Worm (Caenorhabditis elegans) whole organism, L2 larva: ENCODE measurements around the gene mlp-1.

Experiments used
- F13H6.1 ChIP-seq: sonication (generic microtip); optimal IDR thresholded peaks from 2 replicates; lab custom pipeline; 2016; ENCODE audit warnings: missing genetic modification characterization, missing compliant biosample characterization
- Y55F3AM.14 ChIP-seq: fragments of 200-800 bp; sonication (Bioruptor generic); optimal IDR thresholded peaks from 2 replicates; lab custom pipeline; 2018; ENCODE audit warnings: mild to moderate bottlenecking, missing genetic modification characterization, missing compliant biosample characterization
- ama-1 ChIP-seq: fragments of 150-350 bp; optimal IDR thresholded peaks from 2 replicates; lab custom pipeline; 2018; ENCODE audit warnings: inconsistent platforms
- blmp-1 ChIP-seq: sonication (generic microtip); optimal IDR thresholded peaks from 2 replicates; lab custom pipeline; 2017; ENCODE audit warnings: missing genetic modification characterization, mild to moderate bottlenecking, missing compliant biosample characterization, antibody characterized with exemption, moderate library complexity; ENCODE audit not compliant: insufficient read depth
- ceh-16 ChIP-seq: fragments of 150-350 bp; optimal IDR thresholded peaks from 2 replicates; lab custom pipeline; 2014; ENCODE audit warnings: missing biosample characterization, missing genetic modification characterization
- ceh-82 ChIP-seq: fragments of 150-350 bp; optimal IDR thresholded peaks from 2 replicates; lab custom pipeline; 2014; ENCODE audit warnings: missing biosample characterization, missing genetic modification characterization
- crh-2 ChIP-seq: sonication (generic microtip); optimal IDR thresholded peaks from 2 replicates; lab custom pipeline; 2017; ENCODE audit warnings: missing biosample characterization, missing genetic modification characterization
- egl-27 ChIP-seq: sonication (generic microtip); optimal IDR thresholded peaks from 3 replicates; lab custom pipeline; 2017; ENCODE audit warnings: missing biosample characterization, missing genetic modification reagents, missing genetic modification characterization
- elt-1 ChIP-seq: fragments of 150-350 bp; optimal IDR thresholded peaks from 2 replicates; lab custom pipeline; 2014; ENCODE audit warnings: missing biosample characterization, missing genetic modification characterization
- gmeb-1 ChIP-seq: fragments of 150-350 bp; optimal IDR thresholded peaks from 2 replicates; lab custom pipeline; 2014; ENCODE audit warnings: missing biosample characterization, missing genetic modification characterization
- lin-11 ChIP-seq: fragments of 150-350 bp; sonication (generic microtip); optimal IDR thresholded peaks from 2 replicates; lab custom pipeline; 2014; ENCODE audit warnings: missing biosample characterization, missing genetic modification characterization, inconsistent platforms, mixed read lengths
- mdl-1 ChIP-seq, 2 experiments: fragments of 150-350 bp in 1 of 2; sonication (generic microtip) in 1 of 2; optimal IDR thresholded peaks; 2 replicates each; lab custom pipeline; 2017; ENCODE audit warnings: missing biosample characterization in 2 of 2, missing genetic modification characterization in 2 of 2
- nhr-11 ChIP-seq: fragments of 150-350 bp; optimal IDR thresholded peaks from 2 replicates; lab custom pipeline; 2014; ENCODE audit warnings: missing biosample characterization, missing genetic modification characterization
- nhr-129 ChIP-seq: fragments of 150-350 bp; optimal IDR thresholded peaks from 2 replicates; lab custom pipeline; 2014; ENCODE audit warnings: missing biosample characterization, missing genetic modification characterization
- nhr-21 ChIP-seq: fragments of 150-350 bp; optimal IDR thresholded peaks from 2 replicates; lab custom pipeline; 2014; ENCODE audit warnings: missing biosample characterization, missing genetic modification characterization
- nhr-23 ChIP-seq: fragments of 150-350 bp; optimal IDR thresholded peaks from 2 replicates; lab custom pipeline; 2014; ENCODE audit warnings: missing biosample characterization, missing genetic modification reagents, missing genetic modification characterization
- nhr-25 ChIP-seq: fragments of 150-350 bp; sonication (generic microtip); optimal IDR thresholded peaks from 3 replicates; lab custom pipeline; 2014; ENCODE audit warnings: missing biosample characterization, missing genetic modification characterization
- nhr-77 ChIP-seq: fragments of 150-350 bp; optimal IDR thresholded peaks from 2 replicates; lab custom pipeline; 2014; ENCODE audit warnings: missing biosample characterization, missing genetic modification characterization
- sem-4 ChIP-seq: fragments of 150-350 bp; optimal IDR thresholded peaks from 2 replicates; lab custom pipeline; 2014; ENCODE audit warnings: missing biosample characterization, missing genetic modification reagents, missing genetic modification characterization
- sma-3 ChIP-seq: sonication (generic microtip); optimal IDR thresholded peaks from 2 replicates; lab custom pipeline; 2016; ENCODE audit warnings: missing genetic modification reagents, missing genetic modification characterization, missing compliant biosample characterization
- sma-9 ChIP-seq, 2 experiments: fragments of 150-350 bp in 1 of 2; sonication (generic microtip) in 1 of 2; optimal IDR thresholded peaks; 2 replicates each; lab custom pipeline; 2014 to 2016; ENCODE audit warnings: missing genetic modification characterization in 2 of 2, mild to moderate bottlenecking in 1 of 2, missing biosample characterization in 1 of 2, missing compliant biosample characterization in 1 of 2, missing genetic modification reagents in 1 of 2, moderate library complexity in 1 of 2
- snpc-4 ChIP-seq: fragments of 150-350 bp; optimal IDR thresholded peaks from 2 replicates; lab custom pipeline; 2014; ENCODE audit warnings: missing biosample characterization, missing genetic modification characterization
- unc-39 ChIP-seq: fragments of 150-350 bp; optimal IDR thresholded peaks from 2 replicates; lab custom pipeline; 2014; ENCODE audit warnings: missing biosample characterization, missing genetic modification characterization
- unc-62 ChIP-seq: fragments of 150-350 bp; optimal IDR thresholded peaks from 2 replicates; lab custom pipeline; 2014; ENCODE audit warnings: missing biosample characterization, missing genetic modification reagents, missing genetic modification characterization

Gene mlp-1

DNA sequence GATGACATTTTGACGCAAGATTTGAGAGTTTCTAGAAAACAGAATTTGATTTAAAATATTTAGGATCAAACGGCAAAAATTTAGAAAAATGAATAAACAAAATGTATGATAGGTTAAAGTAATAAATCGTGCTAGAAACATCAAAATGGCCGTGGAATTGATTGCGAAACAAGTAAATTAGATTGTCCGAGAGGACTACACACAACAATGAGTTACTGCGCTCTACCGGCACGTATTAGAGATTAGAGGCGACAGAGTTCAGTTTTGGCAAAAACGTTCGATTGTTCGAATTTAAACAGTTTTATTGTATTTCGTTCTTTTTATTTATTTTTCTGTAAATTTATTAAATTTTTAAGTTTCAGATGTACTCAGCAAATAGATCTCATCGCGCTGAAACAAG, 49.1 kb downstream of the mlp-1 start, which contains the start of the genes dnc-2 and bcl-7 (continued):
- peak; percentile 58 for TF ChIP-seq sma-9 (GFP tag; optimal IDR thresholded peaks at IDR 0.05; lab: Kevin White, UChicago)
- no peak for TF ChIP-seq sma-9 (tag; optimal IDR thresholded peaks at IDR 0.05; lab: Kevin White, UChicago)
- peak; percentile 26 for TF ChIP-seq F13H6.1 (tag; lab: Kevin White, UChicago)
- no peak for TF ChIP-seq Y55F3AM.14
- TF ChIP-seq elt-1 (tag; lab: Kevin White, UChicago), result no peak
- TF ChIP-seq lin-11 (tag; lab: Kevin White, UChicago), result peak; percentile 17
- no peak for TF ChIP-seq egl-27 (tag; lab: Kevin White, UChicago)
- TF ChIP-seq nhr-11 (tag; lab: Kevin White, UChicago), result no peak
- TF ChIP-seq, all 48 proteins: peak for 15

DNA sequence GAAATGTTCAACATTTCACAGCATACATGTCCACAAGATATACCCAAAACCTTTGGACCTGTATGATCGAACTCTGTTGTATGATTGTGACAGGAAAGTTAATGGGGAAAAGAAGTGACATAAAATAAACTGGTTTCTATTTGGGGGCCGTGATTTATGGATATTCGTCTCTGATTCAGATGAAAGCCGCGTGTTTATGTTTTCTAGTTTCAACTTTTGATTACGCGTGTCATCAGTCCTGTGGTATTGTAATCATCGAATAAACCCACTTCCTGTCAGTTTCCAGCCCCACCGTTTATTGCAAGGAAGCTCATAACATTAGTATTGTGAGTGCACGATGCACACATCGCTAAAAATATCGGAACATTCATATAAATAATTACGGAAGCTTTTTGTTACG, 52.6 kb downstream of the mlp-1 start:
- no peak for TF ChIP-seq unc-39 (tag; lab: Kevin White, UChicago)
- no peak for TF ChIP-seq ceh-16 (tag; lab: Kevin White, UChicago)
- TF ChIP-seq gmeb-1, result peak; percentile 25
- TF ChIP-seq crh-2 (tag; lab: Kevin White, UChicago), result peak; percentile 25
- TF ChIP-seq elt-1 (tag; lab: Kevin White, UChicago), result no peak
- no peak for TF ChIP-seq ama-1 (lab: Kevin White, UChicago)
- TF ChIP-seq snpc-4, result no peak
- TF ChIP-seq blmp-1 (tag; lab: Kevin White, UChicago), result peak; percentile 33
- TF ChIP-seq mdl-1 (tag; optimal IDR thresholded peaks at IDR 0.05; lab: Kevin White, UChicago), result no peak
- no peak for TF ChIP-seq sem-4 (tag; lab: Kevin White, UChicago)
- TF ChIP-seq unc-62 (GFP tag; lab: Kevin White, UChicago), result no peak
- TF ChIP-seq nhr-25 (tag; lab: Kevin White, UChicago), result peak; percentile 83
- peak; percentile 49 for TF ChIP-seq nhr-21
- peak; percentile 6 for TF ChIP-seq egl-27 (tag; lab: Kevin White, UChicago)
- no peak for TF ChIP-seq ceh-82 (tag; lab: Kevin White, UChicago)
- peak; percentile 3 for TF ChIP-seq nhr-129 (tag; lab: Kevin White, UChicago)
- TF ChIP-seq nhr-23 (tag; lab: Kevin White, UChicago), result no peak
- TF ChIP-seq sma-3 (GFP tag; lab: Kevin White, UChicago), result peak; percentile 59
- TF ChIP-seq nhr-77, result no peak
- peak; percentile 73 for TF ChIP-seq sma-9 (GFP tag; optimal IDR thresholded peaks at IDR 0.05; lab: Kevin White, UChicago)
- TF ChIP-seq sma-9 (tag; optimal IDR thresholded peaks at IDR 0.05; lab: Kevin White, UChicago), result no peak
